Worm (Caenorhabditis elegans): ENCODE data around the gene aqp-2.

Gene aqp-2

ce11 chrII:9261931-9262562 lies at the start of gene aqp-2:
TSS of gene aqp-2 (minus strand) at chrII:9261981.
- TF ChIP-seq hmg-4 (GFP tag; optimal IDR thresholded peaks at IDR 0.05) (peak; percentile 48), B0310.2 (tag; optimal IDR thresholded peaks at IDR 0.05) (no peak), pes-1 (GFP tag; IDR thresholded peaks at IDR 0.05) (no peak)

DNA sequence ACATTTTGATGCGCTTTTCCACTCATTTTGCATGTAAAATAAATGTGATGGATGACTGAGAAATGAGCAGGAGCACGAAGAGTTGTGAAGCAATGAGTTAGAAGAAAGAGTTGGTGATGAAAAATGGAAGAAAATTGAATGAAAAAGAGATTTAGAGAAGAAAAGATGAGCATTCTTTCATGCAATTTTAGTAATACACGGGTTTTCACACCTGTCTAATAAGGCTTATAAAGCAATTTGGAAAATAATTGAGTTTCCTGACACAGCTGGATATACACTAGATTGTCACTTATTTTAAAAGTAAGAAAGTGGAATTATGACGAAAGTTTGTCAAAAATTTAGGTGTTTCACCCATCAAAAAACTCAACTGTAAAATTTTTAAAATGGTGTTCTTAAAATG lies 49.0 kb upstream of the aqp-2 start:
- no peak for TF ChIP-seq ets-7 (tag; optimal IDR thresholded peaks at IDR 0.05)
- TF ChIP-seq hmbx-1 (tag; optimal IDR thresholded peaks at IDR 0.05): no peak
- no peak for TF ChIP-seq tbx-37 (GFP tag; conservative IDR thresholded peaks at IDR 0.05)
- no peak for TF ChIP-seq aly-1 (tag; optimal IDR thresholded peaks at IDR 0.05)
- TF ChIP-seq ama-1 (optimal IDR thresholded peaks at IDR 0.05): no peak
- no peak for TF ChIP-seq ceh-13 (GFP tag; optimal IDR thresholded peaks at IDR 0.05)
- no peak for TF ChIP-seq pes-1 (GFP tag; IDR thresholded peaks at IDR 0.05)
- no peak for TF ChIP-seq flt-1 (GFP tag; IDR thresholded peaks at IDR 0.05)
- no peak for TF ChIP-seq tra-4 (tag; optimal IDR thresholded peaks at IDR 0.05)
- TF ChIP-seq hnd-1 (tag; optimal IDR thresholded peaks at IDR 0.05): no peak
- no peak for TF ChIP-seq ceh-36 (tag; optimal IDR thresholded peaks at IDR 0.05)

DNA sequence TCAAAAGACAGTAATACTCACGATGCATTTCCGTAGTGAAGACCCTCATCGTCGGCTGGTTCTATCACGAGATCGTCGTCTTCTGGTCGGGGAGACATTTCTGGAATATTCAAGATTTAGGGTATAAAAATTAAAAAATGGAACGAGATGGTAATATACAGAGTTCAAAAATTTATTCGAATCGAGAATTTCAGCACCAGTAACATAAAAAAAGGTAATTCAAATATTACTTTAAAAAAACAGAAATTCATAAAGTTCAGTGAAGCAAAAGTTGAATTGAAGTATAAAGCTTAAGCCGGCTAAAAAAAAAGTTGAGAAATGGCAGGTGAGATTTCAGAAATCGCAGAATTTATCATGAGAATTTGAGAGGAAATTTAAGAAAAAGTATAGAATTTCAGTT lies 48.4 kb upstream of the aqp-2 start, which contains the start of gene cam-1:
TSS of gene cam-1 (minus strand) at position 101 of the 400 bp plus-strand sequence.
- no peak for TF ChIP-seq ets-7 (tag; optimal IDR thresholded peaks at IDR 0.05)
- TF ChIP-seq tbx-11 (GFP tag; IDR thresholded peaks at IDR 0.05): no peak
- TF ChIP-seq flt-1 (GFP tag; IDR thresholded peaks at IDR 0.05): no peak
- no peak for TF ChIP-seq aly-1 (tag; optimal IDR thresholded peaks at IDR 0.05)
- no peak for TF ChIP-seq B0310.2 (tag; optimal IDR thresholded peaks at IDR 0.05)
- TF ChIP-seq ceh-36 (tag; optimal IDR thresholded peaks at IDR 0.05): no peak
- TF ChIP-seq sea-1 (GFP tag; conservative IDR thresholded peaks at IDR 0.05): no peak

DNA sequence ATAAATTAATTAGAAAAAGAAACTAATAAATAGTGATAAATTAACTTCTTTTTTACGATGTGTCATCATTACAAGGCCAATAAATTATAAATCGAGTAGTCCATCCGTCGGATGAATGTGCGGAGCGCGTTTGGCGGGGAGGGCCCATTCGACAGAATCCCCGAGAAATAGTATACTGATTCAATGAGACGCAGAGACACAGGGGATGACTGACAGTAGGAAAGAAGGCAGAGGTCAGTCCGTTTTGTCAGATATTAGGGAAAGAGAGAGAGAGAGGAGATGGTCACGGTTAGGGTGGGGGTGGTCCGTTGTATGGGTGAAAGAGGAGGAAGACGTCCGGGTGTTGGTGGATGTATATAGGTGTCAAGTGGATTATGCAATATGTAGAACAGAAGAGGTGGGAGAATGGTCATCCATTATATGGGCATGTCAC lies 46.8 kb upstream of the aqp-2 start:
- TF ChIP-seq tbx-37 (GFP tag; conservative IDR thresholded peaks at IDR 0.05) (no peak), B0310.2 (tag; optimal IDR thresholded peaks at IDR 0.05) (peak; percentile 14), ets-7 (tag; optimal IDR thresholded peaks at IDR 0.05) (peak; percentile 48), pes-1 (GFP tag; IDR thresholded peaks at IDR 0.05) (no peak; the same call in 1 of the 2 replicates), tbx-11 (GFP tag; IDR thresholded peaks at IDR 0.05) (no peak), ceh-36 (tag; optimal IDR thresholded peaks at IDR 0.05) (no peak), ama-1 (optimal IDR thresholded peaks at IDR 0.05) (no peak), scrt-1 (GFP tag; IDR thresholded peaks at IDR 0.05) (no peak), F13C5.2 (tag; optimal IDR thresholded peaks at IDR 0.05) (peak; percentile 80), aly-1 (tag; optimal IDR thresholded peaks at IDR 0.05) (no peak), sea-1 (GFP tag; conservative IDR thresholded peaks at IDR 0.05) (peak; percentile 53; the same call in 1 of the 2 replicates), hmbx-1 (tag; optimal IDR thresholded peaks at IDR 0.05) (no peak), ceh-13 (GFP tag; optimal IDR thresholded peaks at IDR 0.05) (no peak), hnd-1 (tag; optimal IDR thresholded peaks at IDR 0.05) (no peak), tra-4 (tag; optimal IDR thresholded peaks at IDR 0.05) (no peak), hmg-4 (GFP tag; optimal IDR thresholded peaks at IDR 0.05) (peak; percentile 74), flt-1 (GFP tag; IDR thresholded peaks at IDR 0.05) (peak; percentile 26; the same call in 1 of the 2 replicates)

- no peak for TF ChIP-seq aly-1 (tag; optimal IDR thresholded peaks at IDR 0.05)
- TF ChIP-seq ceh-36 (tag; optimal IDR thresholded peaks at IDR 0.05): no peak
- no peak for TF ChIP-seq ets-7 (tag; optimal IDR thresholded peaks at IDR 0.05)
- no peak for TF ChIP-seq B0310.2 (tag; optimal IDR thresholded peaks at IDR 0.05)
- no peak for TF ChIP-seq hmbx-1 (tag; optimal IDR thresholded peaks at IDR 0.05)
Observed at ce11 chrII:9306835-9307234, 45.1 kb upstream of the aqp-2 start.

- TF ChIP-seq flt-1 (GFP tag; IDR thresholded peaks at IDR 0.05) (no peak), scrt-1 (GFP tag; IDR thresholded peaks at IDR 0.05) (no peak), hmbx-1 (tag; optimal IDR thresholded peaks at IDR 0.05) (no peak), tbx-11 (GFP tag; IDR thresholded peaks at IDR 0.05) (no peak), hmg-4 (GFP tag; optimal IDR thresholded peaks at IDR 0.05) (no peak), aly-1 (tag; optimal IDR thresholded peaks at IDR 0.05) (no peak), tra-4 (tag; optimal IDR thresholded peaks at IDR 0.05) (no peak), sea-1 (GFP tag; conservative IDR thresholded peaks at IDR 0.05) (no peak), ceh-13 (GFP tag; optimal IDR thresholded peaks at IDR 0.05) (no peak), F13C5.2 (tag; optimal IDR thresholded peaks at IDR 0.05) (no peak)
Observed at ce11 chrII:9305575-9305974, 43.8 kb upstream of the aqp-2 start.

- TF ChIP-seq ama-1 (optimal IDR thresholded peaks at IDR 0.05) (no peak), pes-1 (GFP tag; IDR thresholded peaks at IDR 0.05) (no peak), tbx-11 (GFP tag; IDR thresholded peaks at IDR 0.05) (no peak), hnd-1 (tag; optimal IDR thresholded peaks at IDR 0.05) (no peak), B0310.2 (tag; optimal IDR thresholded peaks at IDR 0.05) (no peak), ceh-36 (tag; optimal IDR thresholded peaks at IDR 0.05) (no peak), F13C5.2 (tag; optimal IDR thresholded peaks at IDR 0.05) (no peak), aly-1 (tag; optimal IDR thresholded peaks at IDR 0.05) (no peak), scrt-1 (GFP tag; IDR thresholded peaks at IDR 0.05) (no peak), sea-1 (GFP tag; conservative IDR thresholded peaks at IDR 0.05) (no peak), ets-7 (tag; optimal IDR thresholded peaks at IDR 0.05) (no peak), hmbx-1 (tag; optimal IDR thresholded peaks at IDR 0.05) (no peak), tbx-37 (GFP tag; conservative IDR thresholded peaks at IDR 0.05) (no peak), flt-1 (GFP tag; IDR thresholded peaks at IDR 0.05) (no peak), hmg-4 (GFP tag; optimal IDR thresholded peaks at IDR 0.05) (no peak), ceh-13 (GFP tag; optimal IDR thresholded peaks at IDR 0.05) (no peak), tra-4 (tag; optimal IDR thresholded peaks at IDR 0.05) (no peak)
Observed at ce11 chrII:9304849-9305248, 43.1 kb upstream of the aqp-2 start.

- TF ChIP-seq flt-1 (GFP tag; IDR thresholded peaks at IDR 0.05): no peak
- no peak for TF ChIP-seq pes-1 (GFP tag; IDR thresholded peaks at IDR 0.05)
- TF ChIP-seq ama-1 (optimal IDR thresholded peaks at IDR 0.05): no peak
- TF ChIP-seq B0310.2 (tag; optimal IDR thresholded peaks at IDR 0.05): no peak
- no peak for TF ChIP-seq hmg-4 (GFP tag; optimal IDR thresholded peaks at IDR 0.05)
- TF ChIP-seq ets-7 (tag; optimal IDR thresholded peaks at IDR 0.05): no peak
- no peak for TF ChIP-seq scrt-1 (GFP tag; IDR thresholded peaks at IDR 0.05)
- TF ChIP-seq hmbx-1 (tag; optimal IDR thresholded peaks at IDR 0.05): no peak
- no peak for TF ChIP-seq tbx-11 (GFP tag; IDR thresholded peaks at IDR 0.05)
- TF ChIP-seq ceh-36 (tag; optimal IDR thresholded peaks at IDR 0.05): no peak
- no peak for TF ChIP-seq F13C5.2 (tag; optimal IDR thresholded peaks at IDR 0.05)
Observed at ce11 chrII:9303545-9303944, 41.8 kb upstream of the aqp-2 start.

Measured in whole organism, early embryonic.